Fruit fly (Drosophila melanogaster) whole organism, pupa: ENCODE results near the gene Lectin-galC1.

Source experiments
- CG10348 ChIP-seq: fragments of 200-800 bp; sonication (Bioruptor generic); IDR thresholded peaks from 2 replicates; pipeline ENCODE4 v1.3.6; 2022; ENCODE audit warnings: missing biosample characterization, missing genetic modification characterization
- CG12605 ChIP-seq: fragments of 200-800 bp; sonication (Bioruptor generic); IDR thresholded peaks from 2 replicates; pipeline ENCODE4 v1.3.6; 2022; ENCODE audit warnings: missing biosample characterization, missing genetic modification characterization
- CG13204 ChIP-seq: fragments of 200-800 bp; sonication (Bioruptor generic); optimal IDR thresholded peaks from 2 replicates; lab custom pipeline; 2018; ENCODE audit warnings: missing biosample characterization, mild to moderate bottlenecking, missing genetic modification characterization, moderate library complexity
- CG14655 ChIP-seq: fragments of 200-800 bp; sonication (Bioruptor generic); optimal IDR thresholded peaks from 3 replicates; lab custom pipeline; 2017; ENCODE audit warnings: mild to moderate bottlenecking, missing biosample characterization, missing genetic modification reagents, missing genetic modification characterization
- CG15710 ChIP-seq: fragments of 200-800 bp; sonication (Bioruptor generic); optimal IDR thresholded peaks from 2 replicates; lab custom pipeline; 2018; ENCODE audit warnings: missing biosample characterization, mild to moderate bottlenecking, missing genetic modification characterization, moderate library complexity
- CG17806 ChIP-seq: fragments of 200-800 bp; sonication (Bioruptor generic); optimal IDR thresholded peaks from 2 replicates; lab custom pipeline; 2018; ENCODE audit warnings: missing biosample characterization, mild to moderate bottlenecking, missing genetic modification characterization, moderate library complexity
- CG32121 ChIP-seq: fragments of 200-800 bp; sonication (Bioruptor generic); IDR thresholded peaks from 2 replicates; pipeline ENCODE4 v1.3.6; 2022; ENCODE audit warnings: missing biosample characterization, missing genetic modification characterization
- CG34367 ChIP-seq: fragments of 200-800 bp; sonication (Bioruptor generic); optimal IDR thresholded peaks from 2 replicates; lab custom pipeline; 2018; ENCODE audit warnings: missing biosample characterization, mild to moderate bottlenecking, missing genetic modification characterization
- CG4496 ChIP-seq: fragments of 200-800 bp; sonication (Bioruptor generic); IDR thresholded peaks from 3 replicates; pipeline ENCODE4 v1.3.6; 2022; ENCODE audit warnings: missing biosample characterization, missing genetic modification characterization
- CG8159 ChIP-seq: fragments of 200-800 bp; sonication (Bioruptor generic); optimal IDR thresholded peaks from 3 replicates; lab custom pipeline; 2018; ENCODE audit warnings: missing biosample characterization, mild to moderate bottlenecking, missing genetic modification characterization, moderate library complexity
- CG8301 ChIP-seq: fragments of 200-800 bp; sonication (Bioruptor generic); optimal IDR thresholded peaks from 2 replicates; lab custom pipeline; 2018; ENCODE audit warnings: missing biosample characterization, mild to moderate bottlenecking, missing genetic modification characterization
- CG9948 ChIP-seq: fragments of 200-800 bp; sonication (Bioruptor generic); optimal IDR thresholded peaks from 2 replicates; lab custom pipeline; 2018; ENCODE audit warnings: missing biosample characterization, mild to moderate bottlenecking, missing genetic modification characterization, moderate library complexity
- D1 ChIP-seq: fragments of 200-800 bp; sonication (Bioruptor generic); optimal IDR thresholded peaks from 2 replicates; lab custom pipeline; 2018; ENCODE audit warnings: missing biosample characterization, mild to moderate bottlenecking, missing genetic modification characterization, moderate library complexity
- EcR ChIP-seq: fragments of 200-800 bp; sonication (Bioruptor generic); optimal IDR thresholded peaks from 3 replicates; lab custom pipeline; 2019; ENCODE audit warnings: missing biosample characterization, missing genetic modification characterization, mild to moderate bottlenecking, moderate library complexity, missing genetic modification reagents
- Ets98B ChIP-seq: fragments of 200-800 bp; sonication (Bioruptor generic); IDR thresholded peaks from 2 replicates; pipeline ENCODE4 v1.3.6; 2022; ENCODE audit warnings: missing biosample characterization, missing genetic modification characterization
- Pif1A ChIP-seq: fragments of 200-800 bp; sonication (Bioruptor generic); optimal IDR thresholded peaks from 3 replicates; lab custom pipeline; 2016; ENCODE audit warnings: missing biosample characterization, missing genetic modification characterization
- Pif1B ChIP-seq: fragments of 200-800 bp; sonication (Bioruptor generic); optimal IDR thresholded peaks from 3 replicates; lab custom pipeline; 2016; ENCODE audit warnings: missing biosample characterization, missing genetic modification characterization
- Snoo ChIP-seq: fragments of 200-800 bp; sonication (Bioruptor generic); optimal IDR thresholded peaks from 3 replicates; lab custom pipeline; 2017; ENCODE audit warnings: missing biosample characterization, mild to moderate bottlenecking, missing genetic modification characterization, inconsistent platforms
- fd96Ca ChIP-seq: fragments of 200-800 bp; sonication (Bioruptor generic); IDR thresholded peaks from 3 replicates; pipeline ENCODE4 v1.3.6; 2022; ENCODE audit warnings: missing biosample characterization, missing genetic modification characterization
- gl ChIP-seq: fragments of 200-800 bp; sonication (Bioruptor generic); optimal IDR thresholded peaks from 2 replicates; lab custom pipeline; 2018; ENCODE audit warnings: missing biosample characterization, mild to moderate bottlenecking, missing genetic modification characterization
- rn ChIP-seq: fragments of 200-800 bp; sonication (Bioruptor generic); IDR thresholded peaks from 2 replicates; pipeline ENCODE4 v1.3.6; 2022; ENCODE audit warnings: missing biosample characterization, missing genetic modification characterization

The Lectin-galC1 gene

dm6 chr2L:19388966-19389365, 28.3 kb upstream of the Lectin-galC1 start:
- TF ChIP-seq EcR (GFP tag; lab: Kevin White, UChicago) (peak; percentile 25), CG14655 (GFP tag; lab: Kevin White, UChicago) (no peak)

- TF ChIP-seq CG13204 = no peak
- no peak for TF ChIP-seq EcR (GFP tag; lab: Kevin White, UChicago)
- TF ChIP-seq CG4496 = 0 out of 3 replicates have a peak, but pooled peaks have one; percentile 6
- TF ChIP-seq CG8159 (tag; lab: Kevin White, UChicago) = no peak
- no peak for TF ChIP-seq CG15710 (tag; lab: Kevin White, UChicago)
- TF ChIP-seq D1 (tag; lab: Kevin White, UChicago) = no peak
Observed at dm6 chr2L:19389749-19390148, 27.5 kb upstream of the Lectin-galC1 start, which contains the start of gene CG17549. Gene CG17549 (minus strand): TSS chr2L:19390075.

dm6 chr2L:19393703-19394210, 23.5 kb upstream of the Lectin-galC1 start, which contains the start of gene CG31798:
Gene CG31798 (plus strand): TSS chr2L:19394160.
- TF ChIP-seq gl (tag; lab: Kevin White, UChicago) (peak; percentile 65), CG17806 (tag; lab: Kevin White, UChicago) (no peak), CG4496 (0 out of 3 replicates have a peak, but pooled peaks have one; percentile 8)

- TF ChIP-seq Pif1A (GFP tag; lab: Kevin White, UChicago) = peak; percentile 60
- TF ChIP-seq CG34367 = no peak
- peak; percentile 38 for TF ChIP-seq CG9948 (tag; lab: Kevin White, UChicago)
- no peak for TF ChIP-seq gl (tag; lab: Kevin White, UChicago)
- TF ChIP-seq CG8159 (tag; lab: Kevin White, UChicago) = peak; percentile 48
- TF ChIP-seq Ets98B (GFP tag; lab: Robert Waterston, UW) = no peak
- TF ChIP-seq CG13204 = no peak
- no peak for TF ChIP-seq CG32121 (GFP tag; lab: Robert Waterston, UW)
- no peak for TF ChIP-seq Pif1B (GFP tag; lab: Kevin White, UChicago)
- no peak for TF ChIP-seq CG10348
- peak; percentile 50 for TF ChIP-seq CG8301 (tag; lab: Kevin White, UChicago)
- TF ChIP-seq EcR (GFP tag; lab: Kevin White, UChicago) = no peak
- TF ChIP-seq CG15710 (tag; lab: Kevin White, UChicago) = peak; percentile 44
- peak; percentile 66 for TF ChIP-seq CG12605
- TF ChIP-seq rn (GFP tag; lab: Robert Waterston, UW) = no peak
- no peak for TF ChIP-seq D1 (tag; lab: Kevin White, UChicago)
- peak; percentile 69 for TF ChIP-seq CG14655 (GFP tag; lab: Kevin White, UChicago)
- 0 out of 3 replicates have a peak, but pooled peaks have one; percentile 18 for TF ChIP-seq CG4496
- TF ChIP-seq fd96Ca (GFP tag; lab: Robert Waterston, UW) = no peak
- peak; percentile 27 for TF ChIP-seq CG17806 (tag; lab: Kevin White, UChicago)
- TF ChIP-seq Snoo = peak; percentile 61
Observed at dm6 chr2L:19397617-19398316, 19.5 kb upstream of the Lectin-galC1 start.

dm6 chr2L:19398317-19399234, 18.7 kb upstream of the Lectin-galC1 start, which contains the start of gene CG17544:
Gene CG17544 (minus strand): TSS chr2L:19398493.
- TF ChIP-seq Snoo = peak; percentile 83
- no peak; the same call in 1 of the 2 replicates for TF ChIP-seq rn (GFP tag; lab: Robert Waterston, UW)
- peak; percentile 56; the same call in 2 of the 3 replicates for TF ChIP-seq CG4496
- TF ChIP-seq Ets98B (GFP tag; lab: Robert Waterston, UW) = peak; percentile 46
- TF ChIP-seq fd96Ca (GFP tag; lab: Robert Waterston, UW) = peak; percentile 66
- TF ChIP-seq Pif1A (GFP tag; lab: Kevin White, UChicago) = peak; percentile 41
- TF ChIP-seq CG15710 (tag; lab: Kevin White, UChicago) = peak; percentile 83
- TF ChIP-seq CG12605 = peak; percentile 76
- TF ChIP-seq EcR (GFP tag; lab: Kevin White, UChicago) = no peak
- TF ChIP-seq CG10348 = no peak
- TF ChIP-seq CG32121 (GFP tag; lab: Robert Waterston, UW) = peak; percentile 49; the same call in 1 of the 2 replicates
- peak; percentile 63 for TF ChIP-seq CG34367
- TF ChIP-seq CG8159 (tag; lab: Kevin White, UChicago) = peak; percentile 85
- TF ChIP-seq CG17806 (tag; lab: Kevin White, UChicago) = peak; percentile 77
- peak; percentile 51 for TF ChIP-seq CG8301 (tag; lab: Kevin White, UChicago)
- peak; percentile 88 for TF ChIP-seq CG14655 (GFP tag; lab: Kevin White, UChicago)
- peak; percentile 84 for TF ChIP-seq CG9948 (tag; lab: Kevin White, UChicago)
- no peak for TF ChIP-seq Pif1B (GFP tag; lab: Kevin White, UChicago)
- TF ChIP-seq CG13204 = peak; percentile 71
- no peak for TF ChIP-seq gl (tag; lab: Kevin White, UChicago)
- TF ChIP-seq D1 (tag; lab: Kevin White, UChicago) = no peak
